Fruit fly (Drosophila melanogaster) whole organism, embryonic: Measurements from ENCODE around the gene bb8.

Source experiments
- Ada2b ChIP-seq: fragments of 200-800 bp; sonication (Bioruptor generic); IDR thresholded peaks from 2 replicates; pipeline ENCODE4 v1.3.6; 2022; ENCODE audit warnings: missing biosample characterization, missing genetic modification characterization
- CG10543 ChIP-seq: fragments of 200-800 bp; sonication (Bioruptor generic); optimal IDR thresholded peaks from 3 replicates; lab custom pipeline; 2017; ENCODE audit warnings: missing biosample characterization, mild to moderate bottlenecking, missing genetic modification characterization, moderate library complexity
- CG11504 ChIP-seq: fragments of 200-800 bp; sonication (Bioruptor generic); optimal IDR thresholded peaks from 3 replicates; lab custom pipeline; 2019; ENCODE audit warnings: missing biosample characterization, mild to moderate bottlenecking, missing genetic modification characterization, moderate library complexity
- CG12236 ChIP-seq: fragments of 200-800 bp; sonication (Bioruptor generic); optimal IDR thresholded peaks from 2 replicates; lab custom pipeline; 2016; ENCODE audit warnings: missing biosample characterization, missing genetic modification characterization
- CG13296 ChIP-seq: fragments of 200-800 bp; sonication (Bioruptor generic); optimal IDR thresholded peaks from 3 replicates; lab custom pipeline; 2018; ENCODE audit warnings: missing biosample characterization, mild to moderate bottlenecking, missing genetic modification characterization
- CG13894 ChIP-seq: fragments of 200-800 bp; sonication (Bioruptor generic); optimal IDR thresholded peaks from 3 replicates; lab custom pipeline; 2018; ENCODE audit warnings: missing biosample characterization, mild to moderate bottlenecking, missing genetic modification characterization, moderate library complexity
- CG15696 ChIP-seq: fragments of 200-800 bp; sonication (Bioruptor generic); optimal IDR thresholded peaks from 2 replicates; lab custom pipeline; 2019; ENCODE audit warnings: missing biosample characterization, mild to moderate bottlenecking, missing genetic modification characterization, moderate library complexity
- CG17361 ChIP-seq: fragments of 200-800 bp; sonication (Bioruptor generic); IDR thresholded peaks from 3 replicates; pipeline ENCODE4 v1.3.6; 2022; ENCODE audit warnings: missing biosample characterization, missing genetic modification characterization
- CG18262 ChIP-seq: fragments of 200-800 bp; optimal IDR thresholded peaks from 3 replicates; lab custom pipeline; 2019; ENCODE audit warnings: missing biosample characterization, mild to moderate bottlenecking, missing genetic modification characterization, moderate library complexity
- CG1832 ChIP-seq: fragments of 200-800 bp; sonication (Bioruptor generic); optimal IDR thresholded peaks from 2 replicates; lab custom pipeline; 2017; ENCODE audit warnings: missing biosample characterization, mild to moderate bottlenecking, missing genetic modification characterization, inconsistent platforms
- CG18619 ChIP-seq: fragments of 200-800 bp; sonication (Bioruptor generic); optimal IDR thresholded peaks from 3 replicates; lab custom pipeline; 2017; ENCODE audit warnings: missing biosample characterization, mild to moderate bottlenecking, missing genetic modification characterization
- CG2712 ChIP-seq: fragments of 200-800 bp; optimal IDR thresholded peaks from 3 replicates; lab custom pipeline; 2019; ENCODE audit warnings: missing biosample characterization, mild to moderate bottlenecking, missing genetic modification characterization, moderate library complexity
- CG32772 ChIP-seq: fragments of 200-800 bp; sonication (Bioruptor generic); IDR thresholded peaks from 2 replicates; pipeline ENCODE4 v1.3.6; 2022; ENCODE audit warnings: missing biosample characterization, missing genetic modification characterization
- CG4820 ChIP-seq: fragments of 200-800 bp; sonication (Bioruptor generic); optimal IDR thresholded peaks from 3 replicates; lab custom pipeline; 2016; ENCODE audit warnings: missing biosample characterization, missing genetic modification characterization
- CG5245 ChIP-seq: fragments of 200-800 bp; sonication (Bioruptor generic); optimal IDR thresholded peaks from 3 replicates; lab custom pipeline; 2016; ENCODE audit warnings: missing biosample characterization, missing genetic modification characterization
- CG6272 ChIP-seq: fragments of 200-800 bp; sonication (Bioruptor generic); IDR thresholded peaks from 2 replicates; pipeline ENCODE4 v1.3.6; 2022; ENCODE audit warnings: missing biosample characterization, missing genetic modification characterization
- CG8290 ChIP-seq, 3 experiments: fragments of 200-800 bp; sonication (Bioruptor generic); optimal IDR thresholded peaks; 2 replicates each; lab custom pipeline; 2016 to 2019; ENCODE audit warnings: missing biosample characterization in 3 of 3, missing genetic modification characterization in 3 of 3, mild to moderate bottlenecking in 2 of 3, moderate library complexity in 1 of 3
- CG9727 ChIP-seq: fragments of 200-800 bp; sonication (Bioruptor generic); optimal IDR thresholded peaks from 3 replicates; lab custom pipeline; 2017; ENCODE audit warnings: missing biosample characterization, mild to moderate bottlenecking, missing genetic modification characterization
- CoRest ChIP-seq: fragments of 200-800 bp; sonication (Bioruptor generic); optimal IDR thresholded peaks from 3 replicates; lab custom pipeline; 2018; ENCODE audit warnings: missing biosample characterization, mild to moderate bottlenecking, missing genetic modification characterization, moderate library complexity
- D19A ChIP-seq: fragments of 200-800 bp; optimal IDR thresholded peaks from 3 replicates; lab custom pipeline; 2019; ENCODE audit warnings: missing biosample characterization, mild to moderate bottlenecking, missing genetic modification characterization, moderate library complexity
- Dip2 ChIP-seq: fragments of 200-800 bp; sonication (Bioruptor generic); IDR thresholded peaks from 2 replicates; pipeline ENCODE4 v1.3.6; 2022; ENCODE audit warnings: missing biosample characterization, missing genetic modification characterization
- Dp ChIP-seq: fragments of 200-800 bp; sonication (Bioruptor generic); optimal IDR thresholded peaks from 2 replicates; lab custom pipeline; 2018; ENCODE audit warnings: missing biosample characterization, mild to moderate bottlenecking, missing genetic modification characterization, moderate library complexity
- Eip74EF ChIP-seq, 2 experiments: fragments of 200-800 bp in 1 of 2; fragments of >200 bp in 1 of 2; sonication (Bioruptor generic) in 1 of 2; optimal IDR thresholded peaks; 2 replicates each; lab custom pipeline; 2017 to 2019; ENCODE audit warnings: missing biosample characterization in 2 of 2, missing genetic modification characterization in 2 of 2, mild to moderate bottlenecking in 1 of 2, moderate library complexity in 1 of 2
- Fer1 ChIP-seq: fragments of 200-800 bp; sonication (Bioruptor generic); optimal IDR thresholded peaks from 2 replicates; lab custom pipeline; 2017; ENCODE audit warnings: missing biosample characterization, mild to moderate bottlenecking, missing genetic modification characterization
- MTF-1 ChIP-seq: fragments of 200-800 bp; sonication (Bioruptor generic); optimal IDR thresholded peaks from 2 replicates; lab custom pipeline; 2018; ENCODE audit warnings: missing biosample characterization, mild to moderate bottlenecking, missing genetic modification characterization, borderline replicate concordance
- Neu2 ChIP-seq: fragments of 200-800 bp; sonication (Bioruptor generic); optimal IDR thresholded peaks from 3 replicates; lab custom pipeline; 2016; ENCODE audit warnings: missing biosample characterization, missing genetic modification characterization, borderline replicate concordance
- NfI ChIP-seq: fragments of 200-800 bp; sonication (Bioruptor generic); optimal IDR thresholded peaks from 3 replicates; lab custom pipeline; 2018; ENCODE audit warnings: missing biosample characterization, mild to moderate bottlenecking, missing genetic modification characterization, moderate library complexity
- Ravus ChIP-seq: fragments of 200-800 bp; sonication (Bioruptor generic); IDR thresholded peaks from 2 replicates; pipeline ENCODE4 v1.3.6; 2022; ENCODE audit warnings: missing biosample characterization, missing genetic modification characterization
- bowl ChIP-seq: fragments of 200-800 bp; sonication (Bioruptor generic); IDR thresholded peaks from 2 replicates; pipeline ENCODE4 v1.3.6; 2022; ENCODE audit warnings: missing biosample characterization, missing genetic modification characterization
- crc ChIP-seq: fragments of 200-800 bp; sonication (Bioruptor generic); optimal IDR thresholded peaks from 2 replicates; lab custom pipeline; 2016; ENCODE audit warnings: missing biosample characterization, missing genetic modification characterization
- cwo ChIP-seq: fragments of 200-800 bp; sonication (Bioruptor generic); optimal IDR thresholded peaks from 3 replicates; lab custom pipeline; 2017; ENCODE audit warnings: missing biosample characterization, missing genetic modification characterization, mild to moderate bottlenecking, moderate library complexity, missing genetic modification reagents
- dati ChIP-seq: fragments of 200-800 bp; sonication (Bioruptor generic); IDR thresholded peaks from 2 replicates; pipeline ENCODE4 v1.3.6; 2022; ENCODE audit warnings: missing biosample characterization, missing genetic modification characterization
- dmrt99B ChIP-seq: fragments of 200-800 bp; sonication (Bioruptor generic); optimal IDR thresholded peaks from 2 replicates; lab custom pipeline; 2018; ENCODE audit warnings: missing biosample characterization, mild to moderate bottlenecking, missing genetic modification characterization, moderate library complexity
- dpn ChIP-seq, 2 experiments: fragments of 200-800 bp; sonication (Bioruptor generic); optimal IDR thresholded peaks; 3 replicates each; lab custom pipeline; 2016; ENCODE audit warnings: missing biosample characterization in 2 of 2, missing genetic modification characterization in 2 of 2
- esg ChIP-seq: fragments of 200-800 bp; sonication (Bioruptor generic); conservative IDR thresholded peaks from 2 replicates; pipeline ENCODE4 v1.3.6; 2022; ENCODE audit warnings: missing biosample characterization, missing genetic modification characterization
- fd3F ChIP-seq: fragments of 200-800 bp; sonication (Bioruptor generic); optimal IDR thresholded peaks from 2 replicates; lab custom pipeline; 2018; ENCODE audit warnings: missing biosample characterization, mild to moderate bottlenecking, missing genetic modification characterization, moderate library complexity
- fd64A ChIP-seq: fragments of 200-800 bp; sonication (Bioruptor generic); optimal IDR thresholded peaks from 3 replicates; lab custom pipeline; 2018; ENCODE audit warnings: missing biosample characterization, mild to moderate bottlenecking, missing genetic modification characterization
- lov ChIP-seq, 2 experiments: fragments of 200-800 bp in 1 of 2; fragments of >200 bp in 1 of 2; sonication (Bioruptor generic) in 1 of 2; IDR thresholded peaks in 1 of 2; optimal IDR thresholded peaks in 1 of 2; 2 replicates in 1 of 2; 3 replicates in 1 of 2; pipeline versions ENCODE4 v1.3.6 to Lab custom; 2017 to 2022; ENCODE audit warnings: missing biosample characterization in 1 of 2, missing genetic modification characterization in 1 of 2
- nerfin-1 ChIP-seq: fragments of 200-800 bp; sonication (Bioruptor generic); optimal IDR thresholded peaks from 3 replicates; lab custom pipeline; 2019; ENCODE audit warnings: missing biosample characterization, mild to moderate bottlenecking, missing genetic modification characterization, moderate library complexity
- pan ChIP-seq, 4 experiments: fragments of >200 bp in 3 of 4; fragments of 200-800 bp in 1 of 4; sonication (Bioruptor generic) in 1 of 4; optimal IDR thresholded peaks in 3 of 4; IDR thresholded peaks in 1 of 4; 2 replicates each; pipeline versions ENCODE4 v1.3.6 to Lab custom; 2017 to 2022; ENCODE audit warnings: missing biosample characterization in 2 of 4, missing genetic modification characterization in 2 of 4, mixed read lengths in 1 of 4
- pfk ChIP-seq: fragments of 200-800 bp; sonication (Bioruptor generic); optimal IDR thresholded peaks from 2 replicates; lab custom pipeline; 2018; ENCODE audit warnings: missing biosample characterization, mild to moderate bottlenecking, missing genetic modification characterization, moderate library complexity
- pnt ChIP-seq: fragments of 200-800 bp; sonication (Bioruptor generic); optimal IDR thresholded peaks from 3 replicates; lab custom pipeline; 2016; ENCODE audit warnings: missing biosample characterization, missing genetic modification characterization
- psq ChIP-seq: fragments of 200-800 bp; sonication (Bioruptor generic); optimal IDR thresholded peaks from 2 replicates; lab custom pipeline; 2017; ENCODE audit warnings: missing biosample characterization, missing genetic modification characterization
- slbo ChIP-seq: fragments of 200-800 bp; sonication (Bioruptor generic); IDR thresholded peaks from 2 replicates; pipeline ENCODE4 v1.3.6; 2022; ENCODE audit warnings: missing biosample characterization, missing genetic modification characterization
- slou ChIP-seq: fragments of 200-800 bp; sonication (Bioruptor generic); optimal IDR thresholded peaks from 3 replicates; lab custom pipeline; 2016; ENCODE audit warnings: missing biosample characterization, missing genetic modification characterization
- slp2 ChIP-seq: fragments of 200-800 bp; sonication (Bioruptor generic); optimal IDR thresholded peaks from 2 replicates; lab custom pipeline; 2016; ENCODE audit warnings: missing biosample characterization, missing genetic modification characterization
- sr ChIP-seq: fragments of 200-800 bp; sonication (Bioruptor generic); IDR thresholded peaks from 3 replicates; pipeline ENCODE4 v1.3.6; 2022; ENCODE audit warnings: missing biosample characterization, missing genetic modification characterization
- tgo ChIP-seq: fragments of 200-800 bp; sonication (Bioruptor generic); IDR thresholded peaks from 3 replicates; pipeline ENCODE4 v1.3.6; 2022; ENCODE audit warnings: missing biosample characterization, missing genetic modification characterization
- toy ChIP-seq: fragments of 200-800 bp; sonication (Bioruptor generic); IDR thresholded peaks from 2 replicates; pipeline ENCODE4 v1.3.6; 2022; ENCODE audit warnings: missing biosample characterization, missing genetic modification characterization

The bb8 gene

dm6 chr3R:23315630-23316029 lies 25.6 kb upstream of the bb8 start (continued):
- TF ChIP-seq bowl (GFP tag; lab: Robert Waterston, UW) (no peak), pnt (GFP tag; lab: Kevin White, UChicago) (no peak), slp2 (no peak), CG32772 (GFP tag; lab: Robert Waterston, UW) (0 out of 2 replicates have a peak, but pooled peaks have one; percentile 28), slou (GFP tag; lab: Kevin White, UChicago) (no peak), Dp (GFP tag; lab: Kevin White, UChicago) (no peak), Ada2b (no peak), Dip2 (GFP tag; lab: Robert Waterston, UW) (no peak), CG10543 (GFP tag; lab: Kevin White, UChicago) (no peak), CG11504 (tag; lab: Kevin White, UChicago) (peak; percentile 29), MTF-1 (no peak), CG18619 (GFP tag; lab: Kevin White, UChicago) (no peak), NfI (GFP tag; lab: Kevin White, UChicago) (no peak), dpn (GFP tag; optimal IDR thresholded peaks at IDR 0.05; lab: Kevin White, UChicago) (no peak), CG1832 (GFP tag; lab: Kevin White, UChicago) (no peak), fd64A (GFP tag; lab: Kevin White, UChicago) (no peak), esg (GFP tag; lab: Robert Waterston, UW) (peak; percentile 46), CG18262 (tag; lab: Kevin White, UChicago) (peak; percentile 21), CG12236 (GFP tag; lab: Kevin White, UChicago) (no peak), dati (GFP tag; lab: Robert Waterston, UW) (no peak), pfk (GFP tag; lab: Kevin White, UChicago) (no peak), CG2712 (tag; lab: Kevin White, UChicago) (peak; percentile 30), D19A (tag; lab: Kevin White, UChicago) (no peak), dmrt99B (tag; lab: Kevin White, UChicago) (no peak), nerfin-1 (tag; lab: Kevin White, UChicago) (no peak), CG4820 (GFP tag; lab: Kevin White, UChicago) (peak; percentile 24), psq (GFP tag; lab: Kevin White, UChicago) (no peak), slbo (GFP tag; lab: Robert Waterston, UW) (peak; percentile 16; the same call in 1 of the 2 replicates), Neu2 (GFP tag; lab: Kevin White, UChicago) (no peak), pan (optimal IDR thresholded peaks at IDR 0.05; lab: Kevin White, UChicago) (no peak), pan (GFP tag; optimal IDR thresholded peaks at IDR 0.05 in 1 of 2, IDR thresholded peaks at IDR 0.05 in 1 of 2) (peak in 1 of 2 experiments; percentile 41), cwo (no peak), CG15696 (tag; lab: Kevin White, UChicago) (no peak), lov (optimal IDR thresholded peaks at IDR 0.05; lab: Kevin White, UChicago) (no peak), lov (GFP tag; IDR thresholded peaks at IDR 0.05; lab: Robert Waterston, UW) (no peak), CG8290 (GFP tag; optimal IDR thresholded peaks at IDR 0.05; lab: Kevin White, UChicago) (no peak), CG8290 (tag; optimal IDR thresholded peaks at IDR 0.05; lab: Kevin White, UChicago) (peak in 1 of 2 experiments; percentile 26), CoRest (peak; percentile 16), CG13894 (tag; lab: Kevin White, UChicago) (no peak), fd3F (GFP tag; lab: Kevin White, UChicago) (no peak), Ravus (GFP tag; lab: Robert Waterston, UW) (no peak; the same call in 1 of the 2 replicates), CG13296 (GFP tag; lab: Kevin White, UChicago) (no peak), tgo (GFP tag; lab: Robert Waterston, UW) (peak; percentile 23; the same call in 1 of the 3 replicates), toy (GFP tag; lab: Robert Waterston, UW) (no peak), crc (GFP tag; lab: Kevin White, UChicago) (no peak), Eip74EF (GFP tag; optimal IDR thresholded peaks at IDR 0.05; lab: Kevin White, UChicago) (no peak), CG6272 (GFP tag; lab: Robert Waterston, UW) (no peak), sr (GFP tag; lab: Robert Waterston, UW) (no peak), CG9727 (GFP tag; lab: Kevin White, UChicago) (peak; percentile 5), CG17361 (GFP tag; lab: Robert Waterston, UW) (no peak), CG5245 (GFP tag; lab: Kevin White, UChicago) (no peak), Fer1 (GFP tag; lab: Kevin White, UChicago) (no peak)
